Worm (Caenorhabditis elegans) whole organism, young adult: Measurements from ENCODE around the gene C15H11.10.

Experiments used
- F10E7.11 ChIP-seq: sonication (generic microtip); optimal IDR thresholded peaks from 2 replicates; lab custom pipeline; 2017; ENCODE audit warnings: mild to moderate bottlenecking, missing genetic modification characterization, moderate library complexity, missing compliant biosample characterization
- T26A5.8 ChIP-seq: sonication (generic microtip); optimal IDR thresholded peaks from 2 replicates; lab custom pipeline; 2016; ENCODE audit warnings: missing genetic modification characterization, missing compliant biosample characterization
- aptf-3 ChIP-seq: fragments of 200-800 bp; sonication (Bioruptor generic); IDR thresholded peaks from 2 replicates; pipeline ENCODE4 v1.3.6; 2022; ENCODE audit warnings: missing genetic modification characterization, missing compliant biosample characterization
- dpl-1 ChIP-seq: fragments of 150-350 bp; optimal IDR thresholded peaks from 2 replicates; lab custom pipeline; 2014; ENCODE audit warnings: missing biosample characterization, missing genetic modification reagents, missing genetic modification characterization
- efl-1 ChIP-seq: fragments of 150-350 bp; optimal IDR thresholded peaks from 2 replicates; lab custom pipeline; 2014; ENCODE audit warnings: missing biosample characterization, missing genetic modification reagents, missing genetic modification characterization
- lsl-1 ChIP-seq: fragments of 200-800 bp; sonication (Bioruptor generic); optimal IDR thresholded peaks from 2 replicates; lab custom pipeline; 2018; ENCODE audit warnings: mild to moderate bottlenecking, missing genetic modification characterization, moderate library complexity, missing compliant biosample characterization
- nhr-90 ChIP-seq: sonication (generic microtip); optimal IDR thresholded peaks from 2 replicates; lab custom pipeline; 2016; ENCODE audit warnings: missing genotype, mild to moderate bottlenecking, missing genetic modification characterization, missing compliant biosample characterization
- pbrm-1 ChIP-seq: fragments of 200-800 bp; sonication (Bioruptor generic); IDR thresholded peaks from 2 replicates; pipeline ENCODE4 v1.3.6; 2022; ENCODE audit warnings: missing genetic modification reagents, missing genetic modification characterization, missing compliant biosample characterization
- sea-2 ChIP-seq: fragments of 200-800 bp; sonication (Bioruptor generic); IDR thresholded peaks from 2 replicates; pipeline ENCODE4 v1.3.6; 2022; ENCODE audit warnings: missing genetic modification characterization, missing compliant biosample characterization
- snpc-3.4 ChIP-seq: sonication (generic microtip); optimal IDR thresholded peaks from 2 replicates; lab custom pipeline; 2017; ENCODE audit warnings: missing genetic modification characterization, mild to moderate bottlenecking, missing compliant biosample characterization, antibody characterized with exemption, moderate library complexity, missing genotype, missing genetic modification reagents
- snpc-4 ChIP-seq, 5 experiments: fragments of 150-350 bp in 1 of 5; sonication (generic microtip) in 4 of 5; optimal IDR thresholded peaks; 2 replicates each; lab custom pipeline; 2014 to 2018; ENCODE audit warnings: missing genetic modification characterization in 5 of 5, missing biosample characterization in 3 of 5, antibody characterized with exemption in 2 of 5, mild to moderate bottlenecking in 2 of 5, missing compliant biosample characterization in 2 of 5, missing genotype in 2 of 5, moderate library complexity in 2 of 5, missing genetic modification reagents in 1 of 5
- tbx-9 ChIP-seq: sonication (generic microtip); optimal IDR thresholded peaks from 2 replicates; lab custom pipeline; 2016; ENCODE audit warnings: borderline replicate concordance, missing genetic modification characterization, inconsistent platforms, missing compliant biosample characterization

DNA sequence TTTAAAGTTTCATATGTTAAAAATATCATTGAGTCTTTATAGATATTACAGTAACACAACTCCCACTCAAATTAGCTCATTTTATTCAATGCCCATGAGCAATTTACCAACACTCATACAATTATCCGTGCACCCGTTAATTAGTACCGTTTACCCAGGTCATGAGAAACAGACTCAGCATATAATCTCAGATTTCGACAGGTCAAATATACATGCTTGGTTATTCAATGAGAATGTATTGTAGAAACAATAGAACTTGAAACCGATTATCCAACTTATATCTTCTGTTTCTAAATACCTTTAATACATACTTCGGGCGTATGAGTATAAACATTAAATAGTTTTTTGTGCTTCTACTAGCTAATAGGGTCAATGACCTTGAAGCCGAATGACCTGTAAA lies 44.3 kb downstream of the C15H11.10 start:
- TF ChIP-seq nhr-90 (tag; lab: Kevin White, UChicago) (no peak), aptf-3 (GFP tag; lab: Robert Waterston, UW) (no peak), efl-1 (GFP tag; lab: Kevin White, UChicago) (no peak), dpl-1 (GFP tag; lab: Kevin White, UChicago) (no peak), tbx-9 (tag; lab: Kevin White, UChicago) (no peak), sea-2 (GFP tag; lab: Robert Waterston, UW) (no peak), snpc-4 (GFP tag; optimal IDR thresholded peaks at IDR 0.05; lab: Kevin White, UChicago) (no peak), snpc-4 (tag; optimal IDR thresholded peaks at IDR 0.05; lab: Kevin White, UChicago) (no peak), snpc-3.4 (tag; lab: Kevin White, UChicago) (no peak), pbrm-1 (no peak), F10E7.11 (tag; lab: Kevin White, UChicago) (no peak), lsl-1 (no peak), T26A5.8 (tag; lab: Kevin White, UChicago) (no peak)
